Worm (Caenorhabditis elegans): Measurements from ENCODE around the gene rnr-2.
A peak's percentile ranks its signal among the peaks of the same experiment; 100 is the strongest.

Gene rnr-2

ce11 chrIII:4096370-4096842, 1.7 kb upstream of the rnr-2 start (continued):
- no peak for TF ChIP-seq dpff-1 (tag; optimal IDR thresholded peaks at IDR 0.05)
- TF ChIP-seq Y53G8AR.9 (GFP tag; conservative IDR thresholded peaks at IDR 0.05) = 0 out of 2 replicates have a peak, but pooled peaks have one; percentile 22
- 0 out of 2 replicates have a peak, but pooled peaks have one; percentile 21 for TF ChIP-seq D2030.7 (GFP tag; IDR thresholded peaks at IDR 0.05)
- TF ChIP-seq lin-40 (tag; optimal IDR thresholded peaks at IDR 0.05) = peak; percentile 17
- no peak for TF ChIP-seq die-1 (tag; optimal IDR thresholded peaks at IDR 0.05)
- no peak for TF ChIP-seq F49E8.2 (tag; optimal IDR thresholded peaks at IDR 0.05; ENCODE audit: insufficient read depth)
- peak; percentile 79 for TF ChIP-seq madf-6 (GFP tag; IDR thresholded peaks at IDR 0.05)
- no peak for TF ChIP-seq B0261.1 (tag; optimal IDR thresholded peaks at IDR 0.05)
- no peak for TF ChIP-seq ceh-91 (GFP tag; IDR thresholded peaks at IDR 0.05)

- peak; percentile 17 for TF ChIP-seq unc-130 (GFP tag; optimal IDR thresholded peaks at IDR 0.05)
- no peak for TF ChIP-seq ama-1 (optimal IDR thresholded peaks at IDR 0.05)
- TF ChIP-seq ama-1 (GFP tag; optimal IDR thresholded peaks at IDR 0.05) = no peak
- TF ChIP-seq F39B2.1 (GFP tag; IDR thresholded peaks at IDR 0.05) = no peak
- peak; percentile 79 for TF ChIP-seq snpc-3.4 (tag; optimal IDR thresholded peaks at IDR 0.05)
- no peak for TF ChIP-seq F55B11.4 (tag; optimal IDR thresholded peaks at IDR 0.05; ENCODE audit: borderline replicate concordance, insufficient read depth)
- TF ChIP-seq dpl-1 (GFP tag; optimal IDR thresholded peaks at IDR 0.05) = peak; percentile 67
- TF ChIP-seq hmg-1.2 (GFP tag; IDR thresholded peaks at IDR 0.05) = 0 out of 2 replicates have a peak, but pooled peaks have one; percentile 18
- TF ChIP-seq rec-8 (tag; optimal IDR thresholded peaks at IDR 0.05) = no peak
- no peak for TF ChIP-seq tbx-9 (tag; optimal IDR thresholded peaks at IDR 0.05; ENCODE audit: borderline replicate concordance)
- no peak for TF ChIP-seq gei-17 (GFP tag; optimal IDR thresholded peaks at IDR 0.05)
- no peak for TF ChIP-seq hlh-26 (GFP tag; conservative IDR thresholded peaks at IDR 0.05)
- TF ChIP-seq F33H1.4 (GFP tag; IDR thresholded peaks at IDR 0.05) = peak; percentile 60
- peak; percentile 7 for TF ChIP-seq hrde-1 (tag; optimal IDR thresholded peaks at IDR 0.05; ENCODE audit: borderline replicate concordance)
- TF ChIP-seq K12H6.12 (tag; optimal IDR thresholded peaks at IDR 0.05) = no peak
- peak; percentile 91 for TF ChIP-seq efl-1 (GFP tag; optimal IDR thresholded peaks at IDR 0.05)
- TF ChIP-seq ets-4 (GFP tag; optimal IDR thresholded peaks at IDR 0.05) = no peak
- peak; percentile 80 for TF ChIP-seq hsf-1 (GFP tag; IDR thresholded peaks at IDR 0.05)
- TF ChIP-seq Y67H2A.10 (GFP tag; conservative IDR thresholded peaks at IDR 0.05) = no peak
- TF ChIP-seq madf-6 (GFP tag; IDR thresholded peaks at IDR 0.05) = peak; percentile 98
- no peak for TF ChIP-seq pbrm-1 (GFP tag; IDR thresholded peaks at IDR 0.05)
- TF ChIP-seq ceh-91 (GFP tag; IDR thresholded peaks at IDR 0.05) = peak; percentile 74
- peak; percentile 83 for TF ChIP-seq madf-3 (GFP tag; IDR thresholded peaks at IDR 0.05)
- TF ChIP-seq egl-44 (GFP tag; IDR thresholded peaks at IDR 0.05) = no peak
- no peak for TF ChIP-seq ceh-40 (GFP tag; IDR thresholded peaks at IDR 0.05)
- peak; percentile 74 for TF ChIP-seq lin-54 (GFP tag; optimal IDR thresholded peaks at IDR 0.05)
- no peak for TF ChIP-seq ztf-3 (GFP tag; optimal IDR thresholded peaks at IDR 0.05)
- TF ChIP-seq snpc-4 (GFP tag; optimal IDR thresholded peaks at IDR 0.05) = no peak
- peak in 1 of 4 experiments; percentile 12 for TF ChIP-seq snpc-4 (tag; optimal IDR thresholded peaks at IDR 0.05)
- TF ChIP-seq lsl-1 (GFP tag; optimal IDR thresholded peaks at IDR 0.05) = peak; percentile 51
- no peak for TF ChIP-seq ztf-6 (GFP tag; IDR thresholded peaks at IDR 0.05)
- TF ChIP-seq F23B12.7 (tag; optimal IDR thresholded peaks at IDR 0.05; ENCODE audit: insufficient read depth) = no peak
- TF ChIP-seq tlf-1 (GFP tag; optimal IDR thresholded peaks at IDR 0.05) = peak; percentile 3
- TF ChIP-seq Y53G8AR.9 (GFP tag; conservative IDR thresholded peaks at IDR 0.05) = peak; percentile 58; the same call in 1 of the 2 replicates
- TF ChIP-seq hmg-20 (GFP tag; IDR thresholded peaks at IDR 0.05) = no peak
- TF ChIP-seq xnd-1 (tag; optimal IDR thresholded peaks at IDR 0.05) = peak; percentile 88
- TF ChIP-seq nhr-90 (tag; optimal IDR thresholded peaks at IDR 0.05) = no peak
- no peak for TF ChIP-seq ekl-4 (GFP tag; IDR thresholded peaks at IDR 0.05)
- TF ChIP-seq D2030.7 (GFP tag; IDR thresholded peaks at IDR 0.05) = peak; percentile 55
- no peak for TF ChIP-seq sea-2 (GFP tag; IDR thresholded peaks at IDR 0.05)
Measured at ce11 chrIII:4095441-4096095, 847 bp upstream of the rnr-2 start, which contains the start of gene C03C10.7. C03C10.7 (plus strand) TSS chrIII:4096045.
